Worm (Caenorhabditis elegans) whole organism, midembryonic: ENCODE data around the gene H40L08.2.

ENCODE experiments used
- T22C8.4 ChIP-seq: fragments of 200-800 bp; sonication (Bioruptor generic); IDR thresholded peaks from 2 replicates; pipeline ENCODE4 v1.3.6; 2022; ENCODE audit warnings: missing genetic modification characterization, missing compliant biosample characterization
- cog-1 ChIP-seq: sonication (generic microtip); optimal IDR thresholded peaks from 2 replicates; lab custom pipeline; 2016; ENCODE audit warnings: missing genetic modification characterization, missing compliant biosample characterization
- flt-1 ChIP-seq: fragments of 200-800 bp; sonication (Bioruptor generic); IDR thresholded peaks from 2 replicates; pipeline ENCODE4 v1.3.6; 2022; ENCODE audit warnings: missing genetic modification characterization, missing compliant biosample characterization
- klf-2 ChIP-seq: fragments of 200-800 bp; sonication (Bioruptor generic); conservative IDR thresholded peaks from 2 replicates; pipeline ENCODE4 v1.3.6; 2022; ENCODE audit warnings: missing genetic modification reagents, missing genetic modification characterization, missing compliant biosample characterization
- med-1 ChIP-seq: sonication (generic microtip); optimal IDR thresholded peaks from 2 replicates; lab custom pipeline; 2017; ENCODE audit warnings: missing genetic modification characterization, mild to moderate bottlenecking, missing compliant biosample characterization, antibody characterized with exemption, missing genetic modification reagents; ENCODE audit not compliant: insufficient read depth
- tab-1 ChIP-seq: fragments of 200-800 bp; sonication (Bioruptor generic); IDR thresholded peaks from 2 replicates; pipeline ENCODE4 v1.3.6; 2022; ENCODE audit warnings: missing genetic modification characterization, missing compliant biosample characterization
- ztf-23 ChIP-seq: fragments of 200-800 bp; sonication (Bioruptor generic); IDR thresholded peaks from 2 replicates; pipeline ENCODE4 v1.3.6; 2022; ENCODE audit warnings: missing genetic modification reagents, missing genetic modification characterization, missing compliant biosample characterization
- ztf-29 ChIP-seq: fragments of 200-800 bp; sonication (Bioruptor generic); IDR thresholded peaks from 2 replicates; pipeline ENCODE4 v1.3.6; 2022; ENCODE audit warnings: missing genetic modification reagents, missing genetic modification characterization, missing compliant biosample characterization

DNA sequence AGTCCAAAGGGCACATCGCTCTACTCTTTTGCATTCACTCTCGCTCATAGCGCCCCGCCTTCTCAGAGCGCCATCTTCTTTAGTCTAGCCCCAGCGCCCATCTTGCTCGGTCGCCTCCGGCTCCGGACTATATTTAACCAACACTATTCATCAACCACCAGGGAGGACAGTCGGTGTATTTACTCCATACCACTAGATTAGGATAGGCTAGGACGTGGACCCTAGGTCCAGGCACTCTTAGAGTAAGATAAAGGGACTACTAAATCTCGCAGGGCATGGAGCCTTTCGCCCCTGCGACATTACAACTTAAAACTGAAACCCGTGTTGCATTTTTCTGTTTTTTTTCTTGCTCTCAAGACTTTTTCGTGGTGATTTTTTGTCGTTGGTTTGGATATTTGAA is 30.0 kb downstream of the H40L08.2 start:
- TF ChIP-seq med-1 (GFP tag; lab: Kevin White, UChicago) (no peak), klf-2 (GFP tag; lab: Robert Waterston, UW) (no peak), tab-1 (no peak), ztf-23 (GFP tag; lab: Robert Waterston, UW) (no peak), flt-1 (no peak), T22C8.4 (no peak), cog-1 (no peak), ztf-29 (no peak)
